Fruit fly (Drosophila melanogaster) whole organism, wandering third instar larva: ENCODE measurements around the gene CG33689.

Experiments used
- Myc ChIP-seq: fragments of >200 bp; optimal IDR thresholded peaks from 2 replicates; lab custom pipeline; 2017
- N ChIP-seq: fragments of >200 bp; optimal IDR thresholded peaks from 2 replicates; lab custom pipeline; 2018; ENCODE audit warnings: missing biosample characterization, missing external identifiers, missing genetic modification characterization
- brk ChIP-seq: fragments of 200-800 bp; sonication (Bioruptor generic); optimal IDR thresholded peaks from 2 replicates; lab custom pipeline; 2016; ENCODE audit warnings: missing biosample characterization, mild to moderate bottlenecking, missing genetic modification characterization
- pan ChIP-seq: fragments of >200 bp; optimal IDR thresholded peaks from 2 replicates; lab custom pipeline; 2017
- psq ChIP-seq: fragments of 200-800 bp; sonication (Bioruptor generic); optimal IDR thresholded peaks from 3 replicates; lab custom pipeline; 2017; ENCODE audit warnings: missing biosample characterization, mild to moderate bottlenecking, missing genetic modification characterization, moderate library complexity
- rgr ChIP-seq: fragments of 200-800 bp; sonication (Bioruptor generic); optimal IDR thresholded peaks from 3 replicates; lab custom pipeline; 2016; ENCODE audit warnings: missing biosample characterization, mild to moderate bottlenecking, missing genetic modification characterization
- usp ChIP-seq: fragments of >200 bp; optimal IDR thresholded peaks from 2 replicates; lab custom pipeline; 2017; ENCODE audit warnings: missing biosample characterization, missing genetic modification characterization

DNA sequence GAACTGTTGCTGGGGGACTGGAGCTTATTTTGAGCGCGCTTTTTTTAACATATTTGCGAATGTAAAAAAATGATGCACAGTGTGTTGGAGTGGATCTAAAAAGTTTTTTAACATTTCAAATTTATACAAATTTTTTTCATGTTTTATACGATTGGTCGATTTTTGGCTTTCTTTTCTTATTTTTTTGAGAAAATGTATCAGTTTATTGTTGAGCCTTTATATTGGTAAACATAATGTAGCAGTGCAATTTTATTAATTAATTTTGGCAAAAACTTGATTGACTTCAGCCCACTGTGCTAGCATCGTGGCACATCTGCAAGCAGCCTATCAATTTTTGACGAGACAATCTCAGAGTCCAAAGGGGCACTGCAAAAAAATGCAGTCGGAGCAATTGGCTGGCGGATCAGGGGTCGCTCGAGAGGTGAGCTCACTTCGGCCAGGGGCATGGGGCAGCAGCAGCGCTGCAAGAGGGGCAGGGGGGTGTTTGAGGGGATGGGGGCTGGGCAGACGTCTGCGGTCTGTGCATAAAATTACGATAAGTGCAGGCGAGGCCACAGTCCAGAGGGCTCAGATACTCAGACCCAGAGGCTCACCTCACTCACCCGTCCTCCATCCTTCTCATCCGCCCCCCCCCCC, 24.3 kb upstream of the CG33689 start:
- TF ChIP-seq psq: peak; percentile 76
- no peak for TF ChIP-seq pan (lab: Kevin White, UChicago)
- TF ChIP-seq Myc (lab: Kevin White, UChicago): no peak
- TF ChIP-seq usp (GFP tag; lab: Kevin White, UChicago): no peak
- TF ChIP-seq rgr: peak; percentile 83
- peak; percentile 75 for TF ChIP-seq brk
- no peak for TF ChIP-seq N (GFP tag; lab: Kevin White, UChicago)
